Fruit fly (Drosophila melanogaster): ENCODE results near the gene CG6770.

CG6770 gene

DNA sequence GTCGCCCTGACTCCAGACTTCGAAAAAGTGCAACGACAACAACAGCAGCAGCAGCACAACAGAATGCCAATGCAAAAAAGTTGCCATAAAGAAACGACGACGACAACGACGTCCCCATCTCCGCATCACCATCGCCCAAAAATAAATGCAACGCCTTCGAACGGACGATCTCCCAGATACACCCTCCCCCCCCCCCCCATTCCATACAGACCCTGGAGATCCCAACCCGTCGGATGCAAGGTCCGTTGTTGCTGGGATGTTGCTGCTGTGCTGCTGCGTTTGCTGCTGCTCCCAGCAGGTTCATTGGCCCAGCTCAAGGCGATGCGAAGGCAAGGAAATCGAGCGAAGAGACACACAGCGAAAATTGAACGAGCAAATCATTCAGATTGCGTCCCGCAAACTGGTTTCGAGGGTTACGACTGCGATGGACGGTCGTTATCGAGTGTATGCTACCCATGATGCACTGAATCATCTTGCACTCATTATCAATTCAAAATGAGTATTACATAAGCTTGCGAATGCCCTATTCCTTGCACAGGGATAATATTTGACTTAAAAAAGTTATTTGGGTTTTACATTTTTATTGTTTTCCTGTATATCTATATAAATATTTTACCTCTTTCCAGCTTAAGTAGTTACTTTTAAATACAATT is 32.1 kb downstream of the CG6770 start:
- TF ChIP-seq aop (GFP tag; IDR thresholded peaks at IDR 0.05) (no peak), nmo (GFP tag; optimal IDR thresholded peaks at IDR 0.05) (no peak), CG6791 (GFP tag; IDR thresholded peaks at IDR 0.05; ENCODE audit: partially characterized antibody) (no peak), Xrp1 (GFP tag; IDR thresholded peaks at IDR 0.05) (no peak), da (GFP tag; optimal IDR thresholded peaks at IDR 0.05) (no peak), sisA (GFP tag; IDR thresholded peaks at IDR 0.05) (0 out of 2 replicates have a peak, but pooled peaks have one; percentile 11), CG9437 (GFP tag; optimal IDR thresholded peaks at IDR 0.05) (no peak), chinmo (GFP tag; IDR thresholded peaks at IDR 0.05; ENCODE audit: partially characterized antibody) (0 out of 4 replicates have a peak, but pooled peaks have one; percentile 51), bsh (GFP tag; optimal IDR thresholded peaks at IDR 0.05) (peak in 1 of 2 experiments; percentile 42), Dp (GFP tag; optimal IDR thresholded peaks at IDR 0.05) (no peak), nom (GFP tag; optimal IDR thresholded peaks at IDR 0.05) (peak; percentile 96), CG2202 (tag; optimal IDR thresholded peaks at IDR 0.05) (no peak), CG31224 (GFP tag; IDR thresholded peaks at IDR 0.05) (peak; percentile 63), cad (GFP tag; optimal IDR thresholded peaks at IDR 0.05) (no peak), crol (GFP tag; IDR thresholded peaks at IDR 0.05) (peak; percentile 44; the same call in 1 of the 2 replicates), row (GFP tag; IDR thresholded peaks at IDR 0.05) (no peak), amos (GFP tag; IDR thresholded peaks at IDR 0.05; ENCODE audit: partially characterized antibody) (no peak), Spps (tag; optimal IDR thresholded peaks at IDR 0.05) (no peak), Hr39 (optimal IDR thresholded peaks at IDR 0.05) (peak; percentile 70), Dll (GFP tag; IDR thresholded peaks at IDR 0.05; ENCODE audit: partially characterized antibody) (no peak), Drgx (GFP tag; IDR thresholded peaks at IDR 0.05) (peak; percentile 58), B-H2 (GFP tag; optimal IDR thresholded peaks at IDR 0.05) (no peak), CG12155 (GFP tag; optimal IDR thresholded peaks at IDR 0.05) (no peak)

DNA sequence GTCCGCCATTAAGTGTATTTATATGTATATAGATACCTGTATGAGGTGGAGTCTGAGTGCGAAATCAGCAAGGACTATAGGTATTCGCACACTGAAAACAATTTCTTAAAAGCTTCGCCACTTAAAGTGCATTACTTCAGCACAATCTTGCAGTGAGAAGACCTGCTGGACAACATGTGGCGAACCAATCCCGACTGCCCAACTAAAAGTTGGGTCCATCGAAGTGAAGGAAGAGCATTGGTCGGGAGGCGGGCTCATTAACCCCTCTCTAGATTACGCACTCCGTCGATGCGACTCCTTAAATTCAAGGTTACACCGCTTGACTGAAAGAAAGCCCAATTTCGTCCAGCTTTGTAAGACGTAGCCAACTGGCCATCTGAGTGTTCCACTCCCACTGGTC is 32.7 kb downstream of the CG6770 start:
- TF ChIP-seq CG9215 (GFP tag; IDR thresholded peaks at IDR 0.05) = no peak
- no peak for TF ChIP-seq ERR (GFP tag; optimal IDR thresholded peaks at IDR 0.05)
- no peak for TF ChIP-seq Dek (tag; optimal IDR thresholded peaks at IDR 0.05)
- TF ChIP-seq CG10274 (GFP tag; optimal IDR thresholded peaks at IDR 0.05) = no peak
- no peak for TF ChIP-seq CG5953 (GFP tag; IDR thresholded peaks at IDR 0.05)
- TF ChIP-seq CG3065 (GFP tag; optimal IDR thresholded peaks at IDR 0.05) = no peak
- no peak for TF ChIP-seq CG7357 (GFP tag; IDR thresholded peaks at IDR 0.05)
- TF ChIP-seq CG4328 (GFP tag; optimal IDR thresholded peaks at IDR 0.05) = no peak
- TF ChIP-seq inv (GFP tag; IDR thresholded peaks at IDR 0.05; ENCODE audit: partially characterized antibody) = no peak
- TF ChIP-seq Atf-2 (GFP tag; optimal IDR thresholded peaks at IDR 0.05) = no peak
- no peak for TF ChIP-seq CG11247 (GFP tag; IDR thresholded peaks at IDR 0.05)
- TF ChIP-seq mld (GFP tag; IDR thresholded peaks at IDR 0.05; ENCODE audit: partially characterized antibody) = no peak
- no peak for TF ChIP-seq CG17612 (GFP tag; IDR thresholded peaks at IDR 0.05)

DNA sequence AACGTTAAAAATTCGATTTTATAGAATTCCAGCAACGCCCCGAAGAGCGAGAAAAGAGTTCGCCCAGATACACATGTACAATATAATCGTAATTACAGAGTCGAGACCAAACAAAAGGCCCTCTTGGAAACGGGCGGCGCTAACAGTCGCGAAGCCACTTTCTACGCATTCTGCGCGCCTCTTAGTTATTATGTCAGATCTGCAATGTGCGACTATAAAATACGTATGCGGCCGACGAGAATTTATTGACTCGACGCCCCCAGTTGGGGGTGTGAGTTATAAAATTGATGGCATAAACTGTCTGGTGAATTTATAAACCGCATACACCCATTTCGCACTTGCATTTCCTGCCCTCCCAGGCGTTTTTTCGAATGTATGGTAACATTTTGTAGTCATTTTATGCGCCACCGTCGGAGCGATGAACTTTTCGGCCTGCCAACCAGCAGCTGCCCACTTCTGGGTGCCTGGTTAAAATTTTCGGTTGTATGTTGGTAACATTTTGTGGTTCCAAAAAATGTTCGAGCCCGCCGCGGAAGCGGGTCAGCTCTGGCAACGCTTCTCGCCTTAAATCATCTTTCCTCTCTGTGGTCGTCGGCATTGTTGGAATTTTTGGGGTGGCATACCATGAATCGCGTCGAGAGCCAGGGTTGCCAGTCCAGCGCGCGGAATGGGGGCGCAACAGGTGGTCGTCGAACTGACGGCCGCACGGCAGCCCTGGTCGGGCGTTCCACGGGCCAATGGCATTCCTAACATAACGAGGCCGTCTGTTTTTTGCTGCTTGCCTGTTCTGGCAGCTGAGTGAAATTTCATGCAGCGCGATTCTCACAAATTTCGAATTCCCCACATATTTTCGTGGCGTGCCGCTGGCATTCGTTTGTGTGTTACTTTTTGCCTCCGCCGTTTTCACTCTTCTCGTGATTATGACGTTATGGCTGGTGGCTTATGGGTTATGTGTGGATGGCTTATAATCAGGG is 33.9 kb downstream of the CG6770 start:
- TF ChIP-seq D (optimal IDR thresholded peaks at IDR 0.05) (peak; percentile 88), D (GFP tag; optimal IDR thresholded peaks at IDR 0.05) (peak; percentile 14), CG4404 (GFP tag; IDR thresholded peaks at IDR 0.05) (no peak), CG7357 (GFP tag; IDR thresholded peaks at IDR 0.05) (peak; percentile 61; the same call in 2 of the 3 replicates), BtbVII (GFP tag; optimal IDR thresholded peaks at IDR 0.05) (peak; percentile 19), gfzf (GFP tag; optimal IDR thresholded peaks at IDR 0.05) (peak; percentile 15), vvl (GFP tag; IDR thresholded peaks at IDR 0.05) (no peak), stwl (tag; optimal IDR thresholded peaks at IDR 0.05) (peak; percentile 94), Spps (tag; optimal IDR thresholded peaks at IDR 0.05) (peak; percentile 8), cg (GFP tag; optimal IDR thresholded peaks at IDR 0.05) (peak; percentile 37), HmgD (GFP tag; optimal IDR thresholded peaks at IDR 0.05) (peak; percentile 54), BEAF-32 (GFP tag; optimal IDR thresholded peaks at IDR 0.05) (peak; percentile 29), NfI (GFP tag; optimal IDR thresholded peaks at IDR 0.05) (peak; percentile 37)
